Worm (Caenorhabditis elegans) whole organism, L4 larva: ENCODE results near the gene T25G12.6.

Experiments used
- T20F7.1 ChIP-seq: fragments of 200-800 bp; sonication (Bioruptor generic); optimal IDR thresholded peaks from 2 replicates; lab custom pipeline; 2018; ENCODE audit warnings: mild to moderate bottlenecking, missing genetic modification characterization, missing compliant biosample characterization
- daf-8 ChIP-seq: fragments of 200-800 bp; sonication (Bioruptor generic); IDR thresholded peaks from 2 replicates; pipeline ENCODE4 v1.3.6; 2022; ENCODE audit warnings: missing genetic modification characterization, missing compliant biosample characterization
- madf-5 ChIP-seq, 2 experiments: fragments of 200-800 bp; sonication (Bioruptor generic); IDR thresholded peaks; 2 replicates each; pipeline ENCODE4 v1.3.6; 2022; ENCODE audit warnings: missing compliant biosample characterization in 2 of 2, missing genetic modification characterization in 2 of 2
- mdl-1 ChIP-seq, 2 experiments: fragments of 150-350 bp in 1 of 2; sonication (generic microtip) in 1 of 2; optimal IDR thresholded peaks; 2 replicates each; lab custom pipeline; 2014 to 2017; ENCODE audit warnings: missing biosample characterization in 2 of 2, missing genetic modification characterization in 2 of 2
- skn-1 ChIP-seq: fragments of 150-350 bp; optimal IDR thresholded peaks from 2 replicates; lab custom pipeline; 2014; ENCODE audit warnings: missing biosample characterization, missing genetic modification characterization
- vab-7 ChIP-seq: fragments of 200-800 bp; sonication (Bioruptor generic); IDR thresholded peaks from 2 replicates; pipeline ENCODE4 v1.3.6; 2022; ENCODE audit warnings: missing genetic modification reagents, missing genetic modification characterization, missing compliant biosample characterization

ce11 chrX:17203399-17203798, 26.6 kb downstream of the T25G12.6 start:
- no peak for TF ChIP-seq daf-8 (GFP tag; lab: Robert Waterston, UW)
- TF ChIP-seq skn-1 (tag; lab: Kevin White, UChicago) = no peak
- TF ChIP-seq T20F7.1 (GFP tag; lab: Kevin White, UChicago) = no peak
- no peak for TF ChIP-seq madf-5 (GFP tag; IDR thresholded peaks at IDR 0.05; lab: Robert Waterston, UW)
- no peak for TF ChIP-seq mdl-1 (tag; optimal IDR thresholded peaks at IDR 0.05; lab: Kevin White, UChicago)
- TF ChIP-seq vab-7 (GFP tag; lab: Robert Waterston, UW) = no peak
